Worm (Caenorhabditis elegans) whole organism, L3 larva: Measurements from ENCODE around the gene R02E12.5.

Source experiments
- R02D3.7 ChIP-seq: fragments of 150-350 bp; optimal IDR thresholded peaks from 2 replicates; lab custom pipeline; 2014; ENCODE audit warnings: missing biosample characterization, missing genetic modification characterization
- ZK546.5 ChIP-seq: sonication (generic microtip); optimal IDR thresholded peaks from 2 replicates; lab custom pipeline; 2017; ENCODE audit warnings: missing biosample characterization, missing genetic modification characterization
- aly-2 ChIP-seq: fragments of 150-350 bp; optimal IDR thresholded peaks from 2 replicates; lab custom pipeline; 2014; ENCODE audit warnings: missing biosample characterization, missing genetic modification characterization
- ceh-28 ChIP-seq: fragments of 150-350 bp; optimal IDR thresholded peaks from 2 replicates; lab custom pipeline; 2014; ENCODE audit warnings: missing biosample characterization, missing genetic modification reagents, missing genetic modification characterization
- ceh-9 ChIP-seq: sonication (generic microtip); optimal IDR thresholded peaks from 2 replicates; lab custom pipeline; 2018; ENCODE audit warnings: missing biosample characterization, missing genetic modification characterization
- daf-12 ChIP-seq: fragments of 150-350 bp; optimal IDR thresholded peaks from 2 replicates; lab custom pipeline; 2014; ENCODE audit warnings: missing biosample characterization, missing genetic modification reagents, missing genetic modification characterization
- egl-27 ChIP-seq: sonication (generic microtip); optimal IDR thresholded peaks from 4 replicates; lab custom pipeline; 2017; ENCODE audit warnings: missing biosample characterization, missing genetic modification reagents, missing genetic modification characterization
- egl-5 ChIP-seq: fragments of 150-350 bp; optimal IDR thresholded peaks from 2 replicates; lab custom pipeline; 2017; ENCODE audit warnings: missing biosample characterization, missing genetic modification reagents, missing genetic modification characterization, inconsistent platforms
- elt-1 ChIP-seq: fragments of 150-350 bp; optimal IDR thresholded peaks from 2 replicates; lab custom pipeline; 2014; ENCODE audit warnings: missing biosample characterization, missing genetic modification characterization
- elt-3 ChIP-seq, 3 experiments: fragments of 150-350 bp in 1 of 3; sonication (generic microtip) in 2 of 3; optimal IDR thresholded peaks; 2 replicates in 2 of 3; 4 replicates in 1 of 3; lab custom pipeline; 2014 to 2017; ENCODE audit warnings: missing biosample characterization in 3 of 3, missing genetic modification characterization in 3 of 3
- fkh-10 ChIP-seq: sonication (generic microtip); optimal IDR thresholded peaks from 2 replicates; lab custom pipeline; 2017; ENCODE audit warnings: missing biosample characterization, missing genetic modification reagents, missing genetic modification characterization
- fos-1 ChIP-seq: fragments of 150-350 bp; optimal IDR thresholded peaks from 2 replicates; lab custom pipeline; 2014; ENCODE audit warnings: missing biosample characterization, missing genetic modification characterization
- hmg-11 ChIP-seq: sonication (generic microtip); optimal IDR thresholded peaks from 2 replicates; lab custom pipeline; 2016; ENCODE audit warnings: missing genetic modification characterization, missing compliant biosample characterization
- jun-1 ChIP-seq: fragments of 150-350 bp; optimal IDR thresholded peaks from 2 replicates; lab custom pipeline; 2014; ENCODE audit warnings: missing biosample characterization, missing genetic modification reagents, missing genetic modification characterization
- lin-15B ChIP-seq: fragments of 150-350 bp; optimal IDR thresholded peaks from 2 replicates; lab custom pipeline; 2014; ENCODE audit warnings: missing biosample characterization, missing genetic modification characterization
- lin-39 ChIP-seq: fragments of 150-350 bp; optimal IDR thresholded peaks from 2 replicates; lab custom pipeline; 2018; ENCODE audit warnings: missing biosample characterization, missing genetic modification reagents, missing genetic modification characterization
- mdl-1 ChIP-seq: fragments of 150-350 bp; optimal IDR thresholded peaks from 2 replicates; lab custom pipeline; 2014; ENCODE audit warnings: missing biosample characterization, missing genetic modification characterization
- mml-1 ChIP-seq: fragments of 150-350 bp; sonication (generic microtip); optimal IDR thresholded peaks from 3 replicates; lab custom pipeline; 2014; ENCODE audit warnings: missing biosample characterization, missing genetic modification characterization
- nfya-1 ChIP-seq: sonication (generic microtip); optimal IDR thresholded peaks from 2 replicates; lab custom pipeline; 2017; ENCODE audit warnings: missing genetic modification characterization, mild to moderate bottlenecking, missing compliant biosample characterization, antibody characterized with exemption, moderate library complexity; ENCODE audit not compliant: insufficient read depth
- nhr-11 ChIP-seq: fragments of 150-350 bp; optimal IDR thresholded peaks from 2 replicates; lab custom pipeline; 2014; ENCODE audit warnings: missing biosample characterization, missing genetic modification characterization
- nhr-12 ChIP-seq: fragments of 150-350 bp; optimal IDR thresholded peaks from 2 replicates; lab custom pipeline; 2014; ENCODE audit warnings: missing biosample characterization, missing genetic modification characterization
- nhr-25 ChIP-seq: sonication (generic microtip); optimal IDR thresholded peaks from 2 replicates; lab custom pipeline; 2017; ENCODE audit warnings: missing biosample characterization, missing genetic modification characterization
- nhr-28 ChIP-seq: fragments of 150-350 bp; optimal IDR thresholded peaks from 2 replicates; lab custom pipeline; 2014; ENCODE audit warnings: missing biosample characterization, missing genetic modification characterization
- nhr-43 ChIP-seq: sonication (generic microtip); optimal IDR thresholded peaks from 2 replicates; lab custom pipeline; 2016; ENCODE audit warnings: mild to moderate bottlenecking, missing genetic modification characterization, missing compliant biosample characterization; ENCODE audit not compliant: poor library complexity, severe bottlenecking
- pha-4 ChIP-seq: fragments of 150-350 bp; optimal IDR thresholded peaks from 2 replicates; lab custom pipeline; 2014; ENCODE audit warnings: missing biosample characterization, missing genetic modification reagents, missing genetic modification characterization
- pqm-1 ChIP-seq: fragments of 150-350 bp; optimal IDR thresholded peaks from 2 replicates; lab custom pipeline; 2017; ENCODE audit warnings: missing biosample characterization, missing genetic modification characterization, inconsistent platforms
- skn-1 ChIP-seq: fragments of 150-350 bp; optimal IDR thresholded peaks from 2 replicates; lab custom pipeline; 2014; ENCODE audit warnings: missing biosample characterization, missing genetic modification characterization
- tbx-2 ChIP-seq: sonication (generic microtip); optimal IDR thresholded peaks from 2 replicates; lab custom pipeline; 2016; ENCODE audit warnings: mild to moderate bottlenecking, missing genetic modification characterization, missing compliant biosample characterization
- unc-39 ChIP-seq: sonication (generic microtip); optimal IDR thresholded peaks from 4 replicates; lab custom pipeline; 2017; ENCODE audit warnings: missing biosample characterization, missing genetic modification characterization

The R02E12.5 gene

ce11 chrX:3979146-3979545 is 18.0 kb upstream of the R02E12.5 start:
- TF ChIP-seq unc-39 (tag; lab: Kevin White, UChicago) = no peak
- TF ChIP-seq fkh-10 (GFP tag; lab: Kevin White, UChicago) = no peak
- no peak for TF ChIP-seq ceh-9 (tag; lab: Kevin White, UChicago)
- TF ChIP-seq skn-1 = no peak
- TF ChIP-seq nhr-11 (tag; lab: Kevin White, UChicago) = no peak
- TF ChIP-seq pha-4 (tag; lab: Kevin White, UChicago) = no peak
- no peak for TF ChIP-seq nhr-25 (tag; lab: Kevin White, UChicago)
- no peak for TF ChIP-seq egl-5 (tag; lab: Kevin White, UChicago)
- no peak for TF ChIP-seq ceh-28
- no peak for TF ChIP-seq daf-12

ce11 chrX:3982370-3982769 is 14.8 kb upstream of the R02E12.5 start:
- peak; percentile 55 for TF ChIP-seq pha-4 (tag; lab: Kevin White, UChicago)
- TF ChIP-seq ceh-9 (tag; lab: Kevin White, UChicago) = no peak
- TF ChIP-seq nhr-43 = no peak
- TF ChIP-seq fos-1 (tag; lab: Kevin White, UChicago) = peak; percentile 24

- peak; percentile 24 for TF ChIP-seq lin-39 (tag; lab: Kevin White, UChicago)
- TF ChIP-seq aly-2 = no peak
These were observed 8.6 kb upstream of the R02E12.5 start for ce11 chrX:3988575-3988974.

- TF ChIP-seq aly-2 (no peak), pha-4 (tag; lab: Kevin White, UChicago) (peak; percentile 80)
- TF ChIP-seq, all 47 proteins: peak for 1
These were observed 6.6 kb upstream of the R02E12.5 start for ce11 chrX:3990495-3990894.

- TF ChIP-seq egl-27 (no peak), mml-1 (no peak), egl-5 (tag; lab: Kevin White, UChicago) (no peak), pha-4 (tag; lab: Kevin White, UChicago) (no peak), elt-3 (tag; optimal IDR thresholded peaks at IDR 0.05; lab: Kevin White, UChicago) (no peak), nhr-28 (tag; lab: Kevin White, UChicago) (no peak), tbx-2 (tag; lab: Kevin White, UChicago) (no peak), jun-1 (tag; lab: Kevin White, UChicago) (no peak), lin-15B (tag; lab: Kevin White, UChicago) (no peak)
These were observed 6.2 kb upstream of the R02E12.5 start for ce11 chrX:3990941-3991340.

- no peak for TF ChIP-seq nhr-11 (tag; lab: Kevin White, UChicago)
- no peak for TF ChIP-seq nfya-1 (tag; lab: Kevin White, UChicago)
- TF ChIP-seq jun-1 (tag; lab: Kevin White, UChicago) = no peak
- TF ChIP-seq mdl-1 (tag; lab: Kevin White, UChicago) = no peak
- no peak for TF ChIP-seq tbx-2 (tag; lab: Kevin White, UChicago)
- no peak for TF ChIP-seq ZK546.5 (tag; lab: Kevin White, UChicago)
- TF ChIP-seq R02D3.7 = no peak
- TF ChIP-seq daf-12 = no peak
- TF ChIP-seq hmg-11 (tag; lab: Kevin White, UChicago) = no peak
- no peak for TF ChIP-seq pqm-1 (tag; lab: Kevin White, UChicago)
- TF ChIP-seq elt-1 (tag; lab: Kevin White, UChicago) = no peak
- no peak for TF ChIP-seq aly-2
- no peak for TF ChIP-seq ceh-9 (tag; lab: Kevin White, UChicago)
These were observed 5.5 kb upstream of the R02E12.5 start for ce11 chrX:3991652-3992051.

ce11 chrX:3994418-3994817 is 2.7 kb upstream of the R02E12.5 start:
- TF ChIP-seq nhr-11 (tag; lab: Kevin White, UChicago) (no peak), fos-1 (tag; lab: Kevin White, UChicago) (no peak), nhr-43 (peak; percentile 22), nhr-12 (tag; lab: Kevin White, UChicago) (no peak), pha-4 (tag; lab: Kevin White, UChicago) (peak; percentile 41), hmg-11 (tag; lab: Kevin White, UChicago) (peak; percentile 40)
